Worm (Caenorhabditis elegans): Measurements from ENCODE around the gene nse-4.

DNA sequence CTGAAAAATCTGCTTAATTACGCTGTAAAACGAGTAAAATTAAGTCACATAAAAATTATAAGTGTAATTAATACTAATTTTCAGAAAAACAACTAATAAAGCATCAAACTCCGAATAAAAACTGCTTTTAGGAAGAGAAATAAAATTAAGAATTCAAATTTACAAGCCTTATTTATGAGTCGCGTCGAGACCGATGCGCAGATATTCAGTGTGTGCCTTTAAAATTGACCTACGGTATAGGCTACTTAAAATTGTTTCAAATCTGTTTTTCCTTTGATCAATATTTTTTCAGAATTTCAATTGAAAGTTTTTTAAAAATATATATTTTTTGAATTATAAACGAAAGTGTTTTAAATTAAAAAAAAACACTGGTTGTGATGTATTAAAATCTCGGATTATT, 17.5 kb downstream of the nse-4 start, which contains the start of gene sms-1:
- TF ChIP-seq ama-1 (optimal IDR thresholded peaks at IDR 0.05) = no peak
- TF ChIP-seq hmg-4 (GFP tag; optimal IDR thresholded peaks at IDR 0.05) = no peak
- no peak for TF ChIP-seq tbx-37 (GFP tag; conservative IDR thresholded peaks at IDR 0.05)
- TF ChIP-seq tbx-11 (GFP tag; IDR thresholded peaks at IDR 0.05) = no peak
- no peak for TF ChIP-seq tra-4 (tag; optimal IDR thresholded peaks at IDR 0.05)
- TF ChIP-seq scrt-1 (GFP tag; IDR thresholded peaks at IDR 0.05) = no peak
- no peak for TF ChIP-seq hnd-1 (tag; optimal IDR thresholded peaks at IDR 0.05)
- no peak for TF ChIP-seq F13C5.2 (tag; optimal IDR thresholded peaks at IDR 0.05)

Measured in whole organism, early embryonic.